Fruit fly (Drosophila melanogaster): ENCODE data around the gene CG34116.

DNA sequence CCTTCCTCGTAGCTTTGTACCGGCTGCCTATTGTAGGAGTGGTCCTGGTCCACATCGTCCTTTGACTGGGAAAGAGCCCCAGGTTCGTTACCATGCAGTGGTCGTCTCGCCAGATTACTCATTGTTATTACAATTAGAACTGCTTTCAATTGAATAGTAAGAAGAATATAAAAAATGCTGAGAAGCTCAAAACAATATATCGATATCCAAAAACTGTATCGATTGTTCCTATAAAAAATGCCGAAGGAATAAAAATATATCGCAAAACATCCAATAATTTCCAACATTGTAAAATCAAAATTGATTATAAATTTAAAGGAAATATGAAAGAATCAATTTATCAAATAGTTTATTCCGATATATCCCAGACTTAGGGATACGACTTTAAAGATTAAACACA, 928 bp downstream of the CG34116 start, which contains the start of the genes TORIP and Ccdc58:
- no peak for TF ChIP-seq CG6276 (GFP tag; optimal IDR thresholded peaks at IDR 0.05)
- TF ChIP-seq CG6808 (GFP tag; optimal IDR thresholded peaks at IDR 0.05), result no peak
- no peak for TF ChIP-seq CG11294 (GFP tag; IDR thresholded peaks at IDR 0.05)
- no peak for TF ChIP-seq Met (GFP tag; optimal IDR thresholded peaks at IDR 0.05)
- no peak for TF ChIP-seq Blimp-1 (GFP tag; optimal IDR thresholded peaks at IDR 0.05)
- no peak for TF ChIP-seq fkh (GFP tag; optimal IDR thresholded peaks at IDR 0.05)
- no peak for TF ChIP-seq esn (GFP tag; optimal IDR thresholded peaks at IDR 0.05)
- no peak for TF ChIP-seq salr (GFP tag; optimal IDR thresholded peaks at IDR 0.05)
